Worm (Caenorhabditis elegans): ENCODE results near the gene F42A6.2.
A peak's percentile ranks its signal among the peaks of the same experiment; 100 is the strongest.

- TF ChIP-seq flt-1 (GFP tag; IDR thresholded peaks at IDR 0.05) (no peak), T22C8.4 (GFP tag; IDR thresholded peaks at IDR 0.05) (peak; percentile 40; the same call in 1 of the 2 replicates)
Observed at ce11 chrIV:3338176-3338575, 3.1 kb upstream of the F42A6.2 start.

All from whole organism, midembryonic.